Fruit fly (Drosophila melanogaster) whole organism, embryonic: Measurements from ENCODE around the gene CG9173.

ENCODE experiments used
- Abd-B ChIP-seq: fragments of 200-800 bp; sonication (Bioruptor generic); optimal IDR thresholded peaks from 2 replicates; lab custom pipeline; 2018; ENCODE audit warnings: missing biosample characterization, mild to moderate bottlenecking, missing genetic modification characterization, moderate library complexity
- Atf-2 ChIP-seq: fragments of 200-800 bp; sonication (Bioruptor generic); optimal IDR thresholded peaks from 2 replicates; lab custom pipeline; 2016; ENCODE audit warnings: missing biosample characterization, missing genetic modification characterization
- B-H1 ChIP-seq: fragments of 200-800 bp; sonication (Bioruptor generic); IDR thresholded peaks from 3 replicates; pipeline ENCODE4 v1.3.6; 2022; ENCODE audit warnings: missing biosample characterization, missing genetic modification characterization
- Bgb ChIP-seq: fragments of 200-800 bp; sonication (Bioruptor generic); IDR thresholded peaks from 2 replicates; pipeline ENCODE4 v1.3.6; 2022; ENCODE audit warnings: missing biosample characterization, missing genetic modification characterization; ENCODE audit not compliant: partially characterized antibody
- CG10321 ChIP-seq: fragments of 200-800 bp; sonication (Bioruptor generic); IDR thresholded peaks from 2 replicates; pipeline ENCODE4 v1.3.6; 2022; ENCODE audit warnings: missing biosample characterization, missing genetic modification characterization
- CG10366 ChIP-seq: fragments of 200-800 bp; sonication (Bioruptor generic); IDR thresholded peaks from 2 replicates; pipeline ENCODE4 v1.3.6; 2022; ENCODE audit warnings: missing biosample characterization, missing genetic modification characterization
- CG10431 ChIP-seq: fragments of 200-800 bp; sonication (Bioruptor generic); optimal IDR thresholded peaks from 3 replicates; lab custom pipeline; 2018; ENCODE audit warnings: missing biosample characterization, mild to moderate bottlenecking, missing genetic modification characterization
- CG11723 ChIP-seq: fragments of 200-800 bp; sonication (Bioruptor generic); optimal IDR thresholded peaks from 2 replicates; lab custom pipeline; 2017; ENCODE audit warnings: missing biosample characterization, mild to moderate bottlenecking, missing genetic modification characterization
- CG12104 ChIP-seq: fragments of 200-800 bp; sonication (Bioruptor generic); optimal IDR thresholded peaks from 3 replicates; lab custom pipeline; 2016; ENCODE audit warnings: missing biosample characterization, missing genetic modification characterization
- CG13424 ChIP-seq: fragments of 200-800 bp; sonication (Bioruptor generic); optimal IDR thresholded peaks from 2 replicates; lab custom pipeline; 2019; ENCODE audit warnings: missing biosample characterization, mild to moderate bottlenecking, missing genetic modification characterization, moderate library complexity
- CG17361 ChIP-seq: fragments of 200-800 bp; sonication (Bioruptor generic); IDR thresholded peaks from 3 replicates; pipeline ENCODE4 v1.3.6; 2022; ENCODE audit warnings: missing biosample characterization, missing genetic modification characterization
- CG18011 ChIP-seq: fragments of 200-800 bp; sonication (Bioruptor generic); optimal IDR thresholded peaks from 2 replicates; lab custom pipeline; 2017; ENCODE audit warnings: missing biosample characterization, missing genetic modification characterization, mild to moderate bottlenecking, moderate library complexity, missing genotype
- CG1832 ChIP-seq: fragments of 200-800 bp; sonication (Bioruptor generic); optimal IDR thresholded peaks from 2 replicates; lab custom pipeline; 2017; ENCODE audit warnings: missing biosample characterization, mild to moderate bottlenecking, missing genetic modification characterization, inconsistent platforms
- CG2120 ChIP-seq: fragments of 200-800 bp; sonication (Bioruptor generic); optimal IDR thresholded peaks from 3 replicates; lab custom pipeline; 2016; ENCODE audit warnings: missing biosample characterization, missing genetic modification characterization
- CG34224 ChIP-seq: fragments of 200-800 bp; sonication (Bioruptor generic); IDR thresholded peaks from 3 replicates; pipeline ENCODE4 v1.3.6; 2022; ENCODE audit warnings: missing biosample characterization, missing genetic modification characterization; ENCODE audit not compliant: partially characterized antibody
- CG4360 ChIP-seq: fragments of 200-800 bp; sonication (Bioruptor generic); IDR thresholded peaks from 2 replicates; pipeline ENCODE4 v1.3.6; 2022; ENCODE audit warnings: missing biosample characterization, missing genetic modification characterization
- CG5953 ChIP-seq: fragments of 200-800 bp; sonication (Bioruptor generic); IDR thresholded peaks from 2 replicates; pipeline ENCODE4 v1.3.6; 2022; ENCODE audit warnings: missing biosample characterization, missing genetic modification characterization
- CG7556 ChIP-seq: fragments of 200-800 bp; sonication (Bioruptor generic); optimal IDR thresholded peaks from 2 replicates; lab custom pipeline; 2017; ENCODE audit warnings: missing biosample characterization, mild to moderate bottlenecking, missing genetic modification characterization
- CG8290 ChIP-seq, 3 experiments: fragments of 200-800 bp; sonication (Bioruptor generic); optimal IDR thresholded peaks; 2 replicates each; lab custom pipeline; 2016 to 2019; ENCODE audit warnings: missing biosample characterization in 3 of 3, missing genetic modification characterization in 3 of 3, mild to moderate bottlenecking in 2 of 3, moderate library complexity in 1 of 3
- CG9215 ChIP-seq: fragments of 200-800 bp; sonication (Bioruptor generic); IDR thresholded peaks from 2 replicates; pipeline ENCODE4 v1.3.6; 2022; ENCODE audit warnings: missing biosample characterization, missing genetic modification characterization
- Camta ChIP-seq: fragments of 200-800 bp; sonication (Bioruptor generic); optimal IDR thresholded peaks from 2 replicates; lab custom pipeline; 2016; ENCODE audit warnings: missing biosample characterization, missing genetic modification characterization
- Chrac-16 ChIP-seq: fragments of 200-800 bp; sonication (Bioruptor generic); optimal IDR thresholded peaks from 3 replicates; lab custom pipeline; 2016; ENCODE audit warnings: missing biosample characterization, missing genetic modification characterization
- Dad ChIP-seq: fragments of 200-800 bp; sonication (Bioruptor generic); optimal IDR thresholded peaks from 3 replicates; lab custom pipeline; 2016; ENCODE audit warnings: missing biosample characterization, missing genetic modification characterization
- Dll ChIP-seq: fragments of 200-800 bp; sonication (Bioruptor generic); IDR thresholded peaks from 4 replicates; pipeline ENCODE4 v1.3.6; 2022; ENCODE audit warnings: missing biosample characterization, missing genetic modification characterization; ENCODE audit not compliant: partially characterized antibody
- Dref ChIP-seq: fragments of 200-800 bp; sonication (Bioruptor generic); IDR thresholded peaks from 2 replicates; pipeline ENCODE4 v1.3.6; 2022; ENCODE audit warnings: missing biosample characterization, missing genetic modification characterization
- Hey ChIP-seq: fragments of 200-800 bp; sonication (Bioruptor generic); optimal IDR thresholded peaks from 3 replicates; lab custom pipeline; 2018; ENCODE audit warnings: missing biosample characterization, mild to moderate bottlenecking, missing genetic modification characterization
- Hmr ChIP-seq: fragments of 200-800 bp; sonication (Bioruptor generic); optimal IDR thresholded peaks from 3 replicates; lab custom pipeline; 2017; ENCODE audit warnings: mild to moderate bottlenecking, missing biosample characterization, missing genetic modification reagents, missing genetic modification characterization
- Hr51 ChIP-seq, 2 experiments: fragments of 200-800 bp; sonication (Bioruptor generic); optimal IDR thresholded peaks; 2 replicates in 1 of 2; 3 replicates in 1 of 2; lab custom pipeline; 2016 to 2018; ENCODE audit warnings: missing biosample characterization in 2 of 2, missing genetic modification characterization in 2 of 2, mild to moderate bottlenecking in 1 of 2, moderate library complexity in 1 of 2
- MESR4 ChIP-seq: fragments of 200-800 bp; sonication (Bioruptor generic); optimal IDR thresholded peaks from 2 replicates; lab custom pipeline; 2018; ENCODE audit warnings: missing biosample characterization, mild to moderate bottlenecking, missing genetic modification characterization, moderate library complexity
- Tbp ChIP-seq: fragments of >200 bp; optimal IDR thresholded peaks from 2 replicates; lab custom pipeline; 2018; ENCODE audit warnings: missing biosample characterization, missing genetic modification characterization
- Usf ChIP-seq: fragments of 200-800 bp; sonication (Bioruptor generic); optimal IDR thresholded peaks from 2 replicates; lab custom pipeline; 2017; ENCODE audit warnings: missing genotype, missing biosample characterization, missing genetic modification characterization
- al ChIP-seq: fragments of 200-800 bp; sonication (Bioruptor generic); IDR thresholded peaks from 2 replicates; pipeline ENCODE4 v1.3.6; 2022; ENCODE audit warnings: missing biosample characterization, missing genetic modification characterization
- bigmax ChIP-seq: fragments of 200-800 bp; sonication (Bioruptor generic); optimal IDR thresholded peaks from 2 replicates; lab custom pipeline; 2018; ENCODE audit warnings: missing biosample characterization, mild to moderate bottlenecking, missing genetic modification characterization
- bsh ChIP-seq, 2 experiments: fragments of 200-800 bp; sonication (Bioruptor generic); optimal IDR thresholded peaks; 2 replicates each; lab custom pipeline; 2017 to 2018; ENCODE audit warnings: mild to moderate bottlenecking in 2 of 2, missing biosample characterization in 2 of 2, missing genetic modification characterization in 2 of 2, moderate library complexity in 1 of 2
- btn ChIP-seq: fragments of 200-800 bp; sonication (Bioruptor generic); optimal IDR thresholded peaks from 2 replicates; lab custom pipeline; 2016; ENCODE audit warnings: missing biosample characterization, missing genetic modification characterization
- en ChIP-seq: fragments of 200-800 bp; sonication (Bioruptor generic); optimal IDR thresholded peaks from 2 replicates; lab custom pipeline; 2016; ENCODE audit warnings: missing biosample characterization, missing genetic modification characterization
- fru ChIP-seq: fragments of >200 bp; optimal IDR thresholded peaks from 2 replicates; lab custom pipeline; 2017
- gem ChIP-seq: fragments of 200-800 bp; sonication (Bioruptor generic); optimal IDR thresholded peaks from 2 replicates; lab custom pipeline; 2019; ENCODE audit warnings: missing biosample characterization, mild to moderate bottlenecking, missing genetic modification characterization, moderate library complexity
- grau ChIP-seq: fragments of 200-800 bp; optimal IDR thresholded peaks from 3 replicates; lab custom pipeline; 2019; ENCODE audit warnings: missing biosample characterization, mild to moderate bottlenecking, missing genetic modification characterization, moderate library complexity
- hb ChIP-seq: fragments of 200-800 bp; sonication (Bioruptor generic); IDR thresholded peaks from 3 replicates; pipeline ENCODE4 v1.3.6; 2022; ENCODE audit warnings: missing biosample characterization, missing genetic modification characterization; ENCODE audit not compliant: partially characterized antibody
- nerfin-1 ChIP-seq: fragments of 200-800 bp; sonication (Bioruptor generic); optimal IDR thresholded peaks from 3 replicates; lab custom pipeline; 2019; ENCODE audit warnings: missing biosample characterization, mild to moderate bottlenecking, missing genetic modification characterization, moderate library complexity
- pho ChIP-seq: fragments of 200-800 bp; sonication (Bioruptor generic); optimal IDR thresholded peaks from 2 replicates; lab custom pipeline; 2016; ENCODE audit warnings: missing biosample characterization, missing genetic modification characterization
- psq ChIP-seq: fragments of 200-800 bp; sonication (Bioruptor generic); optimal IDR thresholded peaks from 2 replicates; lab custom pipeline; 2017; ENCODE audit warnings: missing biosample characterization, missing genetic modification characterization
- sna ChIP-seq: fragments of 200-800 bp; sonication (Bioruptor generic); IDR thresholded peaks from 2 replicates; pipeline ENCODE4 v1.3.6; 2022; ENCODE audit warnings: missing biosample characterization, missing genetic modification characterization; ENCODE audit not compliant: partially characterized antibody
- tna ChIP-seq: fragments of 200-800 bp; sonication (Bioruptor generic); IDR thresholded peaks from 2 replicates; pipeline ENCODE4 v1.3.6; 2022; ENCODE audit warnings: missing biosample characterization, missing genetic modification characterization; ENCODE audit not compliant: partially characterized antibody
- tup ChIP-seq: fragments of 200-800 bp; sonication (Bioruptor generic); optimal IDR thresholded peaks from 2 replicates; lab custom pipeline; 2016; ENCODE audit warnings: missing biosample characterization, mild to moderate bottlenecking, missing genetic modification characterization, moderate library complexity
- wor ChIP-seq: fragments of 200-800 bp; sonication (Bioruptor generic); IDR thresholded peaks from 2 replicates; pipeline ENCODE4 v1.3.6; 2022; ENCODE audit warnings: missing biosample characterization, missing genetic modification characterization
- zen ChIP-seq: fragments of 200-800 bp; sonication (Bioruptor generic); optimal IDR thresholded peaks from 3 replicates; lab custom pipeline; 2018; ENCODE audit warnings: missing biosample characterization, mild to moderate bottlenecking, missing genetic modification characterization, moderate library complexity

The CG9173 gene

DNA sequence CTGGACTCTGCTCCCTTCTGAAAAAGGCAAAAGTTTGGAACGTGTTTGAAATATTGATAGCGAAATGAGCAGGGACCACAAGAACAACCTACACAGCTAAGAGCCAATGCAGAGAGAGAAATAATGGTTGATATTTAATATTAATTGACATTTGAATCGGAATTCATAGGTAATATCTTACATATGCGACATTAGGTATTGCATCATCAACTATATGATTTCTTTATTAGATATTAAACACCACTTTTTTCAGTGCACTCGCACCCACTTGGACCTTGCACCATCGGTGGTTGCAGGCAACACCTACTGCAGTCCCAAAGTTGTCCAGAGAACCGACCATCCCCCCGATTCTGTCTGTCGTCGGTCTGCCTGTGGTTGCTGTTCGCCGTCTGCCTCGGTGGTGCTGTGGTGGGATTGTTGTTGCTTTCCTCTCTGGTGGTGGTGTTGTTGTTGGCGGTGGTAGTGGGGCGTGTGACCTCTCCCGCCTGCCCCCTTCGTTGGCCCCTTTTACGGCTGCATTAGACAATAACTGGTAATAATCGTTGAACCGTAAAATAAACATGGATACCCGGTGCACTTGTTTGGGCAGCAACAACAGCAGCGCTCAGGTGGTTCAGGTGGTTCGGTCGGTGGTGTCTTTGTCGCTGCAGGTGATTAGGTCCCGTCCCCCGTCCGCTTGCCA lies 44.3 kb downstream of the CG9173 start (continued):
- TF ChIP-seq CG13424 (peak; percentile 62), CG18011 (GFP tag; lab: Kevin White, UChicago) (no peak), CG5953 (GFP tag; lab: Robert Waterston, UW) (0 out of 2 replicates have a peak, but pooled peaks have one; percentile 32), btn (GFP tag; lab: Kevin White, UChicago) (peak; percentile 2), zen (tag; lab: Kevin White, UChicago) (peak; percentile 22), CG4360 (GFP tag; lab: Robert Waterston, UW) (peak; percentile 92), CG7556 (GFP tag; lab: Kevin White, UChicago) (peak; percentile 68), CG10431 (no peak), gem (tag; lab: Kevin White, UChicago) (peak; percentile 81), CG1832 (GFP tag; lab: Kevin White, UChicago) (no peak), Dad (GFP tag; lab: Kevin White, UChicago) (no peak), wor (no peak), bigmax (GFP tag; lab: Kevin White, UChicago) (no peak), CG34224 (no peak), psq (GFP tag; lab: Kevin White, UChicago) (no peak), bsh (GFP tag; optimal IDR thresholded peaks at IDR 0.05; lab: Kevin White, UChicago) (peak; percentile 74 to 82), Atf-2 (GFP tag; lab: Kevin White, UChicago) (no peak), CG10366 (GFP tag; lab: Robert Waterston, UW) (peak; percentile 59), Abd-B (GFP tag; lab: Kevin White, UChicago) (peak; percentile 27), Dll (GFP tag; lab: Robert Waterston, UW) (no peak), en (GFP tag; lab: Kevin White, UChicago) (no peak), fru (lab: Kevin White, UChicago) (no peak), Usf (GFP tag; lab: Kevin White, UChicago) (peak; percentile 12), tup (GFP tag; lab: Kevin White, UChicago) (peak; percentile 3), CG10321 (no peak), Bgb (no peak), grau (peak; percentile 62), Chrac-16 (GFP tag; lab: Kevin White, UChicago) (peak; percentile 50), Hmr (GFP tag; lab: Kevin White, UChicago) (peak; percentile 51), CG2120 (peak; percentile 18), pho (GFP tag; lab: Kevin White, UChicago) (peak; percentile 5), CG17361 (GFP tag; lab: Robert Waterston, UW) (peak; percentile 77), Hey (tag; lab: Kevin White, UChicago) (no peak), CG11723 (GFP tag; lab: Kevin White, UChicago) (peak; percentile 41), CG8290 (GFP tag; optimal IDR thresholded peaks at IDR 0.05; lab: Kevin White, UChicago) (no peak), CG8290 (tag; optimal IDR thresholded peaks at IDR 0.05; lab: Kevin White, UChicago) (peak in 1 of 2 experiments; percentile 76), hb (GFP tag; lab: Robert Waterston, UW) (no peak), Dref (0 out of 2 replicates have a peak, but pooled peaks have one; percentile 8), al (GFP tag; lab: Robert Waterston, UW) (0 out of 2 replicates have a peak, but pooled peaks have one; percentile 33), sna (GFP tag; lab: Robert Waterston, UW) (no peak), CG12104 (GFP tag; lab: Kevin White, UChicago) (no peak), B-H1 (GFP tag; lab: Robert Waterston, UW) (peak; percentile 72), Tbp (GFP tag; lab: Kevin White, UChicago) (no peak), MESR4 (GFP tag; lab: Kevin White, UChicago) (no peak), Hr51 (GFP tag; optimal IDR thresholded peaks at IDR 0.05; lab: Kevin White, UChicago) (peak in 1 of 2 experiments; percentile 56), CG9215 (GFP tag; lab: Robert Waterston, UW) (peak; percentile 23; the same call in 1 of the 2 replicates), nerfin-1 (tag; lab: Kevin White, UChicago) (peak; percentile 59), tna (GFP tag; lab: Robert Waterston, UW) (0 out of 2 replicates have a peak, but pooled peaks have one; percentile 30), Camta (GFP tag; lab: Kevin White, UChicago) (peak; percentile 3)
